Worm (Caenorhabditis elegans) whole organism, young adult: Measurements from ENCODE around the gene Y116A8C.37.
A peak's percentile ranks its signal among the peaks of the same experiment; 100 is the strongest.

Experiments used
- C17E4.6 ChIP-seq: fragments of 200-800 bp; sonication (Bioruptor generic); IDR thresholded peaks from 2 replicates; pipeline ENCODE4 v1.3.6; 2022; ENCODE audit warnings: missing genetic modification reagents, missing genetic modification characterization, missing compliant biosample characterization
- D2030.7 ChIP-seq: fragments of 200-800 bp; sonication (Bioruptor generic); IDR thresholded peaks from 2 replicates; pipeline ENCODE4 v1.3.6; 2022; ENCODE audit warnings: missing genetic modification reagents, missing genetic modification characterization, missing compliant biosample characterization
- F33H1.4 ChIP-seq: fragments of 200-800 bp; sonication (Bioruptor generic); IDR thresholded peaks from 2 replicates; pipeline ENCODE4 v1.3.6; 2022; ENCODE audit warnings: missing genetic modification reagents, missing genetic modification characterization, missing compliant biosample characterization
- F37B4.10 ChIP-seq: fragments of 200-800 bp; sonication (Bioruptor generic); IDR thresholded peaks from 2 replicates; pipeline ENCODE4 v1.3.6; 2022; ENCODE audit warnings: missing genetic modification characterization, missing compliant biosample characterization
- F39B2.1 ChIP-seq: fragments of 200-800 bp; sonication (Bioruptor generic); IDR thresholded peaks from 2 replicates; pipeline ENCODE4 v1.3.6; 2022; ENCODE audit warnings: missing genetic modification reagents, missing genetic modification characterization, missing compliant biosample characterization
- F49E8.2 ChIP-seq: sonication (generic microtip); optimal IDR thresholded peaks from 3 replicates; lab custom pipeline; 2017; ENCODE audit warnings: missing genetic modification characterization, mild to moderate bottlenecking, missing compliant biosample characterization, antibody characterized with exemption, moderate library complexity; ENCODE audit not compliant: insufficient read depth
- F57C9.4 ChIP-seq: sonication (generic microtip); optimal IDR thresholded peaks from 2 replicates; lab custom pipeline; 2017; ENCODE audit warnings: mild to moderate bottlenecking, missing genetic modification characterization, missing compliant biosample characterization
- K12H6.12 ChIP-seq: fragments of 200-800 bp; sonication (Bioruptor generic); optimal IDR thresholded peaks from 2 replicates; lab custom pipeline; 2018; ENCODE audit warnings: mild to moderate bottlenecking, missing genetic modification characterization, missing compliant biosample characterization
- Y53G8AR.9 ChIP-seq: fragments of 200-800 bp; sonication (Bioruptor generic); conservative IDR thresholded peaks from 2 replicates; pipeline ENCODE4 v1.3.6; 2022; ENCODE audit warnings: missing genetic modification reagents, missing genetic modification characterization, missing compliant biosample characterization
- Y95B8A.8 ChIP-seq: fragments of 200-800 bp; sonication (Bioruptor generic); IDR thresholded peaks from 2 replicates; pipeline ENCODE4 v1.3.6; 2022; ENCODE audit warnings: missing genetic modification reagents, missing genetic modification characterization, missing compliant biosample characterization
- aptf-3 ChIP-seq: fragments of 200-800 bp; sonication (Bioruptor generic); IDR thresholded peaks from 2 replicates; pipeline ENCODE4 v1.3.6; 2022; ENCODE audit warnings: missing genetic modification characterization, missing compliant biosample characterization
- athp-1 ChIP-seq: sonication (generic microtip); optimal IDR thresholded peaks from 2 replicates; lab custom pipeline; 2017; ENCODE audit warnings: mild to moderate bottlenecking, missing genetic modification characterization, missing compliant biosample characterization
- attf-6 ChIP-seq: fragments of 200-800 bp; sonication (Bioruptor generic); IDR thresholded peaks from 2 replicates; pipeline ENCODE4 v1.3.6; 2022; ENCODE audit warnings: missing genetic modification reagents, missing genetic modification characterization, missing compliant biosample characterization
- ccch-3 ChIP-seq: fragments of 200-800 bp; sonication (Bioruptor generic); optimal IDR thresholded peaks from 2 replicates; lab custom pipeline; 2018; ENCODE audit warnings: mild to moderate bottlenecking, missing genetic modification characterization, missing compliant biosample characterization
- cebp-1 ChIP-seq, 2 experiments: fragments of 200-800 bp in 1 of 2; sonication (Bioruptor generic) in 1 of 2; sonication (generic microtip) in 1 of 2; IDR thresholded peaks in 1 of 2; optimal IDR thresholded peaks in 1 of 2; 2 replicates each; pipeline versions ENCODE4 v1.3.6 to Lab custom; 2017 to 2022; ENCODE audit warnings: missing compliant biosample characterization in 2 of 2, missing genetic modification characterization in 2 of 2, mild to moderate bottlenecking in 1 of 2, missing genetic modification reagents in 1 of 2, moderate library complexity in 1 of 2
- cebp-2 ChIP-seq: fragments of 200-800 bp; sonication (Bioruptor generic); IDR thresholded peaks from 2 replicates; pipeline ENCODE4 v1.3.6; 2022; ENCODE audit warnings: missing genetic modification characterization, missing compliant biosample characterization
- ceh-100 ChIP-seq: fragments of 200-800 bp; sonication (Bioruptor generic); IDR thresholded peaks from 2 replicates; pipeline ENCODE4 v1.3.6; 2022; ENCODE audit warnings: missing genetic modification reagents, missing genetic modification characterization, missing compliant biosample characterization
- die-1 ChIP-seq: sonication (generic microtip); optimal IDR thresholded peaks from 2 replicates; lab custom pipeline; 2016; ENCODE audit warnings: missing genotype, mild to moderate bottlenecking, missing genetic modification characterization, missing compliant biosample characterization
- dox-1 ChIP-seq: fragments of 200-800 bp; sonication (Bioruptor generic); IDR thresholded peaks from 2 replicates; pipeline ENCODE4 v1.3.6; 2022; ENCODE audit warnings: missing genetic modification reagents, missing genetic modification characterization, missing compliant biosample characterization
- dpl-1 ChIP-seq: fragments of 150-350 bp; optimal IDR thresholded peaks from 2 replicates; lab custom pipeline; 2014; ENCODE audit warnings: missing biosample characterization, missing genetic modification reagents, missing genetic modification characterization
- efl-1 ChIP-seq: fragments of 150-350 bp; optimal IDR thresholded peaks from 2 replicates; lab custom pipeline; 2014; ENCODE audit warnings: missing biosample characterization, missing genetic modification reagents, missing genetic modification characterization
- egl-44 ChIP-seq: fragments of 200-800 bp; sonication (Bioruptor generic); IDR thresholded peaks from 2 replicates; pipeline ENCODE4 v1.3.6; 2022; ENCODE audit warnings: missing genetic modification reagents, missing genetic modification characterization, missing compliant biosample characterization
- ekl-4 ChIP-seq: fragments of 200-800 bp; sonication (Bioruptor generic); IDR thresholded peaks from 2 replicates; pipeline ENCODE4 v1.3.6; 2022; ENCODE audit warnings: missing genetic modification reagents, missing genetic modification characterization, missing compliant biosample characterization
- ets-4 ChIP-seq: fragments of 200-800 bp; sonication (Bioruptor generic); optimal IDR thresholded peaks from 2 replicates; lab custom pipeline; 2018; ENCODE audit warnings: mild to moderate bottlenecking, missing genetic modification characterization, missing compliant biosample characterization
- fkh-3 ChIP-seq: sonication (generic microtip); optimal IDR thresholded peaks from 2 replicates; lab custom pipeline; 2016; ENCODE audit warnings: mild to moderate bottlenecking, missing genetic modification characterization, missing compliant biosample characterization
- him-1 ChIP-seq: sonication (generic microtip); optimal IDR thresholded peaks from 2 replicates; lab custom pipeline; 2016; ENCODE audit warnings: missing genotype, missing genetic modification reagents, missing genetic modification characterization, missing compliant biosample characterization
- hlh-26 ChIP-seq: fragments of 200-800 bp; sonication (Bioruptor generic); conservative IDR thresholded peaks from 2 replicates; pipeline ENCODE4 v1.3.6; 2022; ENCODE audit warnings: missing genetic modification reagents, missing genetic modification characterization, missing compliant biosample characterization
- hmg-20 ChIP-seq: fragments of 200-800 bp; sonication (Bioruptor generic); IDR thresholded peaks from 2 replicates; pipeline ENCODE4 v1.3.6; 2022; ENCODE audit warnings: missing genetic modification reagents, missing genetic modification characterization, missing compliant biosample characterization
- hsf-1 ChIP-seq: fragments of 200-800 bp; sonication (Bioruptor generic); IDR thresholded peaks from 2 replicates; pipeline ENCODE4 v1.3.6; 2022; ENCODE audit warnings: missing genetic modification reagents, missing genetic modification characterization, missing compliant biosample characterization
- let-526 ChIP-seq: fragments of 200-800 bp; sonication (Bioruptor generic); IDR thresholded peaks from 2 replicates; pipeline ENCODE4 v1.3.6; 2022; ENCODE audit warnings: missing genetic modification reagents, missing genetic modification characterization, missing compliant biosample characterization
- lin-40 ChIP-seq: sonication (generic microtip); optimal IDR thresholded peaks from 2 replicates; lab custom pipeline; 2016; ENCODE audit warnings: missing genetic modification characterization, mild to moderate bottlenecking, missing compliant biosample characterization, missing genotype, missing genetic modification reagents
- madf-3 ChIP-seq: fragments of 200-800 bp; sonication (Bioruptor generic); IDR thresholded peaks from 2 replicates; pipeline ENCODE4 v1.3.6; 2022; ENCODE audit warnings: missing genetic modification reagents, missing genetic modification characterization, missing compliant biosample characterization
- mel-28 ChIP-seq: sonication (generic microtip); optimal IDR thresholded peaks from 2 replicates; lab custom pipeline; 2016; ENCODE audit warnings: borderline replicate concordance, mild to moderate bottlenecking, missing genetic modification characterization, missing compliant biosample characterization
- mes-4 ChIP-seq: sonication (generic microtip); optimal IDR thresholded peaks from 2 replicates; lab custom pipeline; 2016; ENCODE audit warnings: missing genotype, missing genetic modification characterization, missing compliant biosample characterization
- mxl-1 ChIP-seq: sonication (generic microtip); optimal IDR thresholded peaks from 2 replicates; lab custom pipeline; 2016; ENCODE audit warnings: missing genetic modification characterization, missing compliant biosample characterization
- nfya-2 ChIP-seq: fragments of 200-800 bp; sonication (Bioruptor generic); IDR thresholded peaks from 2 replicates; pipeline ENCODE4 v1.3.6; 2022; ENCODE audit warnings: missing genetic modification reagents, missing genetic modification characterization, missing compliant biosample characterization
- nhr-120 ChIP-seq: fragments of 200-800 bp; sonication (Bioruptor generic); IDR thresholded peaks from 2 replicates; pipeline ENCODE4 v1.3.6; 2022; ENCODE audit warnings: missing genetic modification characterization, missing compliant biosample characterization
- nhr-80 ChIP-seq: sonication (generic microtip); optimal IDR thresholded peaks from 2 replicates; lab custom pipeline; 2016; ENCODE audit warnings: missing genetic modification characterization, missing compliant biosample characterization
- rec-8 ChIP-seq, 2 experiments: sonication (generic microtip); optimal IDR thresholded peaks; 2 replicates each; lab custom pipeline; 2016; ENCODE audit warnings: mild to moderate bottlenecking in 2 of 2, missing genetic modification characterization in 2 of 2, missing genetic modification reagents in 2 of 2, missing genotype in 2 of 2, missing biosample characterization in 1 of 2, missing compliant biosample characterization in 1 of 2, moderate library complexity in 1 of 2
- repo-1 ChIP-seq: sonication (generic microtip); optimal IDR thresholded peaks from 2 replicates; lab custom pipeline; 2017; ENCODE audit warnings: mild to moderate bottlenecking, missing genetic modification characterization, missing compliant biosample characterization
- sea-2 ChIP-seq: fragments of 200-800 bp; sonication (Bioruptor generic); IDR thresholded peaks from 2 replicates; pipeline ENCODE4 v1.3.6; 2022; ENCODE audit warnings: missing genetic modification characterization, missing compliant biosample characterization
- somi-1 ChIP-seq: fragments of 200-800 bp; sonication (Bioruptor generic); optimal IDR thresholded peaks from 2 replicates; lab custom pipeline; 2018; ENCODE audit warnings: mild to moderate bottlenecking, missing genetic modification characterization, missing compliant biosample characterization
- sptf-2 ChIP-seq: fragments of 200-800 bp; sonication (Bioruptor generic); optimal IDR thresholded peaks from 2 replicates; lab custom pipeline; 2018; ENCODE audit warnings: mild to moderate bottlenecking, missing genetic modification characterization, missing compliant biosample characterization
- tbp1 ChIP-seq: fragments of 200-800 bp; sonication (Bioruptor generic); optimal IDR thresholded peaks from 2 replicates; lab custom pipeline; 2018; ENCODE audit warnings: mild to moderate bottlenecking, missing genetic modification characterization, missing compliant biosample characterization
- unc-62 ChIP-seq: fragments of 150-350 bp; optimal IDR thresholded peaks from 2 replicates; lab custom pipeline; 2014; ENCODE audit warnings: missing biosample characterization, missing genetic modification reagents, missing genetic modification characterization
- zfh-2 ChIP-seq: fragments of 200-800 bp; sonication (Bioruptor generic); conservative IDR thresholded peaks from 2 replicates; pipeline ENCODE4 v1.3.6; 2022; ENCODE audit warnings: missing genetic modification reagents, missing genetic modification characterization, missing compliant biosample characterization
- ztf-18 ChIP-seq: sonication (generic microtip); optimal IDR thresholded peaks from 2 replicates; lab custom pipeline; 2016; ENCODE audit warnings: missing genotype, mild to moderate bottlenecking, missing genetic modification characterization, missing compliant biosample characterization
- ztf-22 ChIP-seq: fragments of 200-800 bp; sonication (Bioruptor generic); optimal IDR thresholded peaks from 2 replicates; lab custom pipeline; 2018; ENCODE audit warnings: mild to moderate bottlenecking, missing genetic modification characterization, moderate library complexity, missing compliant biosample characterization
- ztf-28 ChIP-seq: fragments of 200-800 bp; sonication (Bioruptor generic); IDR thresholded peaks from 2 replicates; pipeline ENCODE4 v1.3.6; 2022; ENCODE audit warnings: missing genetic modification reagents, missing genetic modification characterization, missing compliant biosample characterization

Gene Y116A8C.37

DNA sequence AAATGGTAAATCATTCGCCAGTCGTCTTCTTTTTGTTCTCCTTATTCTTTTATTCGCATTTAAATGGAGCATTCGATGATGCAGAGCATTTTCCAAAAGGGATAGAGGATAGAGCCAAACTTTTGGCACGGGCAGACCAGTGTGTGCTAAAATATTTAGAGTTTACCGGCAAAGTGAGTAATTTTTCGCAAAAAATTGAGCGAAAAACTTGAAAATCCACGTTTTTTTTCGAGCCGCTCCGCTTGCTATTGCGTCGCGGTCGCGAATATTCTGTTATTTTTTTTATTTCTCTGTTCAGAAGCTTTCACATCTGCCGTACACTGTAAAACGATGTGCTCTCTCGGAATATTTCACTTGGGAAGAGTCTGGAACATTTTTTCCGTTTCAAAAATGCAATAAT is 42.1 kb downstream of the Y116A8C.37 start, which contains the start of gene Y116A8C.43 (continued):
- TF ChIP-seq hlh-26 (GFP tag; lab: Robert Waterston, UW) (0 out of 2 replicates have a peak, but pooled peaks have one; percentile 29), nhr-120 (GFP tag; lab: Robert Waterston, UW) (no peak), K12H6.12 (tag; lab: Kevin White, UChicago) (no peak), ceh-100 (GFP tag; lab: Robert Waterston, UW) (peak; percentile 26), egl-44 (GFP tag; lab: Robert Waterston, UW) (no peak), die-1 (tag; lab: Kevin White, UChicago) (peak; percentile 34), tbp1 (GFP tag; lab: Kevin White, UChicago) (peak; percentile 44), rec-8 (tag; optimal IDR thresholded peaks at IDR 0.05; lab: Kevin White, UChicago) (no peak), attf-6 (GFP tag; lab: Robert Waterston, UW) (peak; percentile 92), lin-40 (tag; lab: Kevin White, UChicago) (no peak), zfh-2 (GFP tag; lab: Robert Waterston, UW) (no peak), C17E4.6 (no peak), aptf-3 (GFP tag; lab: Robert Waterston, UW) (no peak), efl-1 (GFP tag; lab: Kevin White, UChicago) (no peak), somi-1 (GFP tag; lab: Kevin White, UChicago) (no peak), repo-1 (tag; lab: Kevin White, UChicago) (peak; percentile 55), mes-4 (tag; lab: Kevin White, UChicago) (peak; percentile 31), athp-1 (tag; lab: Kevin White, UChicago) (peak; percentile 63), D2030.7 (GFP tag; lab: Robert Waterston, UW) (0 out of 2 replicates have a peak, but pooled peaks have one; percentile 39), Y95B8A.8 (GFP tag; lab: Robert Waterston, UW) (0 out of 2 replicates have a peak, but pooled peaks have one; percentile 15), nfya-2 (no peak), fkh-3 (tag; lab: Kevin White, UChicago) (no peak), ztf-22 (GFP tag; lab: Kevin White, UChicago) (no peak), F49E8.2 (peak; percentile 65), madf-3 (GFP tag; lab: Robert Waterston, UW) (0 out of 2 replicates have a peak, but pooled peaks have one; percentile 59), him-1 (tag; lab: Kevin White, UChicago) (peak; percentile 37), dpl-1 (GFP tag; lab: Kevin White, UChicago) (no peak), dox-1 (GFP tag; lab: Robert Waterston, UW) (no peak), Y53G8AR.9 (GFP tag; lab: Robert Waterston, UW) (peak; percentile 76), hmg-20 (GFP tag; lab: Robert Waterston, UW) (no peak), let-526 (no peak), cebp-1 (GFP tag; IDR thresholded peaks at IDR 0.05; lab: Robert Waterston, UW) (no peak), cebp-1 (tag; optimal IDR thresholded peaks at IDR 0.05; lab: Kevin White, UChicago) (peak; percentile 12), ets-4 (no peak), cebp-2 (no peak), ztf-18 (tag; lab: Kevin White, UChicago) (peak; percentile 26), unc-62 (GFP tag; lab: Kevin White, UChicago) (no peak), mxl-1 (tag; lab: Kevin White, UChicago) (peak; percentile 17), ekl-4 (peak; percentile 65; the same call in 1 of the 2 replicates), ztf-28 (GFP tag; lab: Robert Waterston, UW) (0 out of 2 replicates have a peak, but pooled peaks have one; percentile 68), F33H1.4 (GFP tag; lab: Robert Waterston, UW) (no peak), F39B2.1 (GFP tag; lab: Robert Waterston, UW) (no peak), F57C9.4 (peak; percentile 38), sea-2 (GFP tag; lab: Robert Waterston, UW) (no peak), hsf-1 (no peak), ccch-3 (GFP tag; lab: Kevin White, UChicago) (no peak), F37B4.10 (GFP tag; lab: Robert Waterston, UW) (no peak), sptf-2 (GFP tag; lab: Kevin White, UChicago) (no peak), nhr-80 (no peak), mel-28 (tag; lab: Kevin White, UChicago) (no peak)
